Fruit fly (Drosophila melanogaster) whole organism, adult: ENCODE data around the gene CG14937.

Experiments used
- CG11617 ChIP-seq: fragments of 200-800 bp; sonication (Bioruptor generic); optimal IDR thresholded peaks from 2 replicates; lab custom pipeline; 2017; ENCODE audit warnings: mild to moderate bottlenecking, missing biosample characterization, missing genetic modification reagents, missing genetic modification characterization
- CG14711 ChIP-seq: fragments of 200-800 bp; sonication (Bioruptor generic); optimal IDR thresholded peaks from 2 replicates; lab custom pipeline; 2018; ENCODE audit warnings: missing biosample characterization, mild to moderate bottlenecking, missing genetic modification characterization, moderate library complexity
- CG1620 ChIP-seq: fragments of 200-800 bp; sonication (Bioruptor generic); optimal IDR thresholded peaks from 2 replicates; lab custom pipeline; 2016; ENCODE audit warnings: missing biosample characterization, missing genetic modification characterization
- CG33017 ChIP-seq: fragments of 200-800 bp; sonication (Bioruptor generic); optimal IDR thresholded peaks from 2 replicates; lab custom pipeline; 2018; ENCODE audit warnings: missing biosample characterization, mild to moderate bottlenecking, missing genetic modification characterization, moderate library complexity
- CG7045 ChIP-seq: fragments of 200-800 bp; sonication (Bioruptor generic); optimal IDR thresholded peaks from 2 replicates; lab custom pipeline; 2017; ENCODE audit warnings: missing biosample characterization, mild to moderate bottlenecking, missing genetic modification characterization
- Clk ChIP-seq: fragments of 200-800 bp; sonication (Bioruptor generic); optimal IDR thresholded peaks from 2 replicates; lab custom pipeline; 2017; ENCODE audit warnings: missing biosample characterization, missing genetic modification characterization
- Crg-1 ChIP-seq: fragments of 200-800 bp; sonication (Bioruptor generic); optimal IDR thresholded peaks from 2 replicates; lab custom pipeline; 2016; ENCODE audit warnings: missing biosample characterization, missing genetic modification characterization
- Hr96 ChIP-seq: fragments of 200-800 bp; sonication (Bioruptor generic); optimal IDR thresholded peaks from 2 replicates; lab custom pipeline; 2016; ENCODE audit warnings: missing biosample characterization, missing genetic modification characterization
- Mnt ChIP-seq: fragments of 200-800 bp; sonication (Bioruptor generic); optimal IDR thresholded peaks from 2 replicates; lab custom pipeline; 2016; ENCODE audit warnings: missing biosample characterization, mild to moderate bottlenecking, missing genetic modification characterization
- cic ChIP-seq: fragments of 200-800 bp; sonication (Bioruptor generic); optimal IDR thresholded peaks from 2 replicates; lab custom pipeline; 2017; ENCODE audit warnings: missing biosample characterization, mild to moderate bottlenecking, missing genetic modification characterization, moderate library complexity
- kay ChIP-seq: fragments of 200-800 bp; sonication (Bioruptor generic); peaks from one replicate; lab custom pipeline; 2016; ENCODE audit warnings: missing biosample characterization, missing genetic modification characterization, borderline replicate concordance

DNA sequence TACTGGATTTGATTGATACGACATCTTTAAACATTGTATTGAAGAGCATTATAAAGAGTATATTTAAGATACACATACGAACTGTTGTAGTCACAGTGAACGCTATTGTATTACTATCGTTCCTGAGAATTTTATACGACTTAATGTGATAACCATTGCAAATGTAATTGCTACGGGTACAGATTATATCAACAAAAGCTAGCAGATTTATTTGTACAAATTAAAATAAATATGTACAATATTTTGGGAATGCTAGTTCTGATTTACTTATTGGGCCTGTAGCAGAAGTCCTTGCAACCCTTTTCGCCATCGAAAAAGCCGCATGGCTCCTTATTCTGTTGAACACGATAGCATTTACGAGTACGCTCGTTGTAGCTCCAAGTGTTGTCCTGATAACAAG, 40.4 kb downstream of the CG14937 start, which contains the start of gene CG42470:
- TF ChIP-seq CG7045: no peak
- TF ChIP-seq Crg-1 (GFP tag; lab: Kevin White, UChicago): no peak
- no peak for TF ChIP-seq kay
- TF ChIP-seq CG1620 (GFP tag; lab: Kevin White, UChicago): no peak
- TF ChIP-seq CG33017 (tag; lab: Kevin White, UChicago): no peak
- TF ChIP-seq CG14711 (tag; lab: Kevin White, UChicago): no peak
- no peak for TF ChIP-seq CG11617 (GFP tag; lab: Kevin White, UChicago)
- no peak for TF ChIP-seq Hr96 (GFP tag; lab: Kevin White, UChicago)
- TF ChIP-seq cic (GFP tag; lab: Kevin White, UChicago): no peak
- no peak for TF ChIP-seq Clk
- no peak for TF ChIP-seq Mnt (GFP tag; lab: Kevin White, UChicago)
